Worm (Caenorhabditis elegans) whole organism, late embryonic: ENCODE data around the gene K09E9.4.

Source experiments
- C08G9.2 ChIP-seq: sonication (generic microtip); optimal IDR thresholded peaks from 2 replicates; lab custom pipeline; 2016; ENCODE audit warnings: mild to moderate bottlenecking, missing genetic modification characterization, moderate library complexity, missing compliant biosample characterization
- K02D7.2 ChIP-seq: sonication (generic microtip); optimal IDR thresholded peaks from 2 replicates; lab custom pipeline; 2017; ENCODE audit warnings: mild to moderate bottlenecking, missing genetic modification characterization, missing compliant biosample characterization
- T23F11.4 ChIP-seq: fragments of 200-800 bp; sonication (Bioruptor generic); optimal IDR thresholded peaks from 2 replicates; lab custom pipeline; 2018; ENCODE audit warnings: mild to moderate bottlenecking, missing genetic modification characterization, missing compliant biosample characterization
- Y22D7AL.16 ChIP-seq: sonication (generic microtip); optimal IDR thresholded peaks from 2 replicates; lab custom pipeline; 2016; ENCODE audit warnings: missing genetic modification characterization, missing compliant biosample characterization
- ahr-1 ChIP-seq: sonication (generic microtip); optimal IDR thresholded peaks from 2 replicates; lab custom pipeline; 2016; ENCODE audit warnings: missing genetic modification characterization, missing compliant biosample characterization
- ama-1 ChIP-seq: fragments of 150-350 bp; optimal IDR thresholded peaks from 2 replicates; lab custom pipeline; 2014
- ceh-18 ChIP-seq: sonication (generic microtip); optimal IDR thresholded peaks from 2 replicates; lab custom pipeline; 2016; ENCODE audit warnings: missing genetic modification characterization, missing compliant biosample characterization
- ceh-2 ChIP-seq: sonication (generic microtip); optimal IDR thresholded peaks from 2 replicates; lab custom pipeline; 2016; ENCODE audit warnings: missing genotype, missing genetic modification characterization, missing compliant biosample characterization
- ceh-22 ChIP-seq: sonication (generic microtip); optimal IDR thresholded peaks from 2 replicates; lab custom pipeline; 2017; ENCODE audit warnings: missing biosample characterization, missing genetic modification characterization
- ceh-30 ChIP-seq: fragments of 150-350 bp; optimal IDR thresholded peaks from 2 replicates; lab custom pipeline; 2014; ENCODE audit warnings: missing biosample characterization, missing genetic modification characterization
- ceh-31 ChIP-seq: sonication (generic microtip); optimal IDR thresholded peaks from 2 replicates; lab custom pipeline; 2016; ENCODE audit warnings: missing genetic modification characterization, missing compliant biosample characterization
- ceh-6 ChIP-seq: fragments of 200-800 bp; sonication (Bioruptor generic); optimal IDR thresholded peaks from 2 replicates; lab custom pipeline; 2018; ENCODE audit warnings: mild to moderate bottlenecking, missing genetic modification characterization, missing compliant biosample characterization
- ceh-9 ChIP-seq: sonication (generic microtip); optimal IDR thresholded peaks from 2 replicates; lab custom pipeline; 2016; ENCODE audit warnings: mild to moderate bottlenecking, missing genetic modification characterization, inconsistent platforms, missing compliant biosample characterization
- che-1 ChIP-seq: sonication (generic microtip); optimal IDR thresholded peaks from 2 replicates; lab custom pipeline; 2016; ENCODE audit warnings: mild to moderate bottlenecking, missing genetic modification characterization, missing compliant biosample characterization
- dmd-4 ChIP-seq: sonication (generic microtip); optimal IDR thresholded peaks from 2 replicates; lab custom pipeline; 2016; ENCODE audit warnings: borderline replicate concordance, missing genetic modification characterization, missing compliant biosample characterization
- elt-2 ChIP-seq: sonication (generic microtip); optimal IDR thresholded peaks from 2 replicates; lab custom pipeline; 2016; ENCODE audit warnings: missing genetic modification reagents, missing genetic modification characterization, missing compliant biosample characterization
- ets-4 ChIP-seq: sonication (generic microtip); optimal IDR thresholded peaks from 2 replicates; lab custom pipeline; 2016; ENCODE audit warnings: missing genetic modification characterization, missing compliant biosample characterization
- eyg-1 ChIP-seq: sonication (generic microtip); optimal IDR thresholded peaks from 2 replicates; lab custom pipeline; 2016; ENCODE audit warnings: missing genotype, missing genetic modification characterization, missing compliant biosample characterization
- fax-1 ChIP-seq: sonication (generic microtip); optimal IDR thresholded peaks from 2 replicates; lab custom pipeline; 2016; ENCODE audit warnings: missing genotype, missing genetic modification characterization, missing compliant biosample characterization
- gmeb-2 ChIP-seq: sonication (generic microtip); optimal IDR thresholded peaks from 2 replicates; lab custom pipeline; 2016; ENCODE audit warnings: missing genetic modification characterization, inconsistent platforms, missing compliant biosample characterization
- hlh-15 ChIP-seq: sonication (generic microtip); optimal IDR thresholded peaks from 2 replicates; lab custom pipeline; 2016; ENCODE audit warnings: missing genetic modification characterization, missing compliant biosample characterization
- hlh-6 ChIP-seq: sonication (generic microtip); optimal IDR thresholded peaks from 2 replicates; lab custom pipeline; 2016; ENCODE audit warnings: missing genotype, missing genetic modification characterization, missing compliant biosample characterization
- nfya-1 ChIP-seq: sonication (generic microtip); optimal IDR thresholded peaks from 2 replicates; lab custom pipeline; 2017; ENCODE audit warnings: missing genetic modification characterization, mild to moderate bottlenecking, missing compliant biosample characterization, antibody characterized with exemption, moderate library complexity
- nhr-232 ChIP-seq: sonication (generic microtip); optimal IDR thresholded peaks from 2 replicates; lab custom pipeline; 2016; ENCODE audit warnings: missing genetic modification characterization, missing compliant biosample characterization
- npax-4 ChIP-seq: sonication (generic microtip); optimal IDR thresholded peaks from 2 replicates; lab custom pipeline; 2016; ENCODE audit warnings: missing genetic modification characterization, missing compliant biosample characterization
- odd-2 ChIP-seq: sonication (generic microtip); optimal IDR thresholded peaks from 2 replicates; lab custom pipeline; 2017; ENCODE audit warnings: antibody characterized with exemption, mild to moderate bottlenecking, missing genetic modification characterization, missing compliant biosample characterization
- pag-3 ChIP-seq: sonication (generic microtip); optimal IDR thresholded peaks from 2 replicates; lab custom pipeline; 2016; ENCODE audit warnings: missing compliant biosample characterization, missing genetic modification characterization, borderline replicate concordance
- pat-9 ChIP-seq: fragments of 200-800 bp; sonication (Bioruptor generic); optimal IDR thresholded peaks from 2 replicates; lab custom pipeline; 2018; ENCODE audit warnings: mild to moderate bottlenecking, missing genetic modification characterization, moderate library complexity, missing compliant biosample characterization
- pros-1 ChIP-seq: fragments of 150-350 bp; optimal IDR thresholded peaks from 2 replicates; lab custom pipeline; 2014; ENCODE audit warnings: missing biosample characterization, missing genetic modification reagents, missing genetic modification characterization
- ref-2 ChIP-seq: sonication (generic microtip); optimal IDR thresholded peaks from 2 replicates; lab custom pipeline; 2016; ENCODE audit warnings: missing genetic modification characterization, missing compliant biosample characterization
- sox-2 ChIP-seq: fragments of 200-800 bp; sonication (Bioruptor generic); IDR thresholded peaks from 2 replicates; pipeline ENCODE4 v1.3.6; 2022; ENCODE audit warnings: missing genetic modification reagents, missing genetic modification characterization, missing compliant biosample characterization
- syd-9 ChIP-seq: sonication (generic microtip); optimal IDR thresholded peaks from 2 replicates; lab custom pipeline; 2016; ENCODE audit warnings: mild to moderate bottlenecking, missing genetic modification characterization, moderate library complexity, missing compliant biosample characterization
- unc-42 ChIP-seq: sonication (generic microtip); optimal IDR thresholded peaks from 2 replicates; lab custom pipeline; 2016; ENCODE audit warnings: missing genotype, missing genetic modification characterization, missing compliant biosample characterization

The K09E9.4 gene

DNA sequence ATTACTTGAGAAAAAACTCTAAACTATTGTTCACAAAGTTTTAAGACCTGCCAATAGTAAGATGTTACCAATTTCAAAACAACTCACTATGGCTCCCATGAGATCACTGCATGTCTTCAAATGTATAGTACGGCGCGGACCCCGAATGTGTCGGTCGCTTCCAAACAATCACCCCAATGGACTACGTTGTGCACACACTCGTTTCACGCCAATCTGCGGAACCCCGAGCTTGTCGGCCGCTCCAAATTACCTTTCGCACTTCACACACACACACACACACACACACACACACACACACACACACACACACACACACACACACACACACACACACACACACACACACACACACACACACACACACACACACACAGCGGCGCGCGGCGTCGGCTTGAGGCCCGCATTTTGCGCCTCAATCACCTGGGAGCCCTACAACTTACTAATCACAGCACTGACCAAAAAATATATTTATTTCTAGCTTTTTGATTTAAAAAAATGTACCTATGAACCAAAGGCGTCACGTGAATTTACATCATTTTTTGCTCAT is 37.9 kb upstream of the K09E9.4 start:
- TF ChIP-seq ceh-6 (GFP tag; lab: Kevin White, UChicago) (peak; percentile 37), pat-9 (tag; lab: Kevin White, UChicago) (peak; percentile 4), gmeb-2 (peak; percentile 36), ets-4 (no peak), elt-2 (tag; lab: Kevin White, UChicago) (no peak)
- TF ChIP-seq, all 69 proteins: peak for 3

DNA sequence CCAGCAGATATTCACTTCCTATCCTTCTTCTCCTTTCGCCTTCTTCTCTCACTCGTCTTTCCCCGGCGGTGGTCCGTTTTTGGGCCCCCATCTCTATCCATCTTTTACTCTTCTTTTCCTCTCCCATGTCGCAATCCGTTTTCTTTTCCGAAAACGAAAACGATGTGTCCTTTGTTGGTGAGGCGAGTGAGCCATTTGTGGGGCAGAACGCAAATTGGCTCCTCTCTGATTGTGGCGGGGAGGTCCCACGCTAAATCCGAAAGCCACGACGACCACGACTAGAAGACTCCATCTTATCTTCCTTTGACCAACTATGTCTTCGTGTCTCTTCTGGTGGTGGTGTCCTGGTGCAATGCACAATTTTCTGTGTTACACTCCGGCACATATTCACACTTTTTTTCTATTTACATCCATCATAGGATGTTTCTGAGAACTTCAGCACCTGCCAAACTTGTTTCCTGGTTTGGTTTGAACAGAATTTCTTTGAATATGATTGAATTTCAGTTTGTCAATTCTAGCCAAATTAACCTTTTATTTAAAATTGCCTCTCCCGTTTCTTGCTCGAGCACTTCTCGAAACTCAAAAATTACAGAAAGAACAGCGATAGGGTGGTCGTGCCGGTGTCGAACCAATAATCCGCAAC is 36.0 kb upstream of the K09E9.4 start, which contains the start of gene pcdr-1:
Gene pcdr-1, plus strand, starts transcription at position 593 of the 643 bp plus-strand sequence.
- TF ChIP-seq che-1 (tag; lab: Kevin White, UChicago) (no peak), ref-2 (tag; lab: Kevin White, UChicago) (peak; percentile 7), ceh-31 (tag; lab: Kevin White, UChicago) (peak; percentile 17), unc-42 (tag; lab: Kevin White, UChicago) (peak; percentile 24)

DNA sequence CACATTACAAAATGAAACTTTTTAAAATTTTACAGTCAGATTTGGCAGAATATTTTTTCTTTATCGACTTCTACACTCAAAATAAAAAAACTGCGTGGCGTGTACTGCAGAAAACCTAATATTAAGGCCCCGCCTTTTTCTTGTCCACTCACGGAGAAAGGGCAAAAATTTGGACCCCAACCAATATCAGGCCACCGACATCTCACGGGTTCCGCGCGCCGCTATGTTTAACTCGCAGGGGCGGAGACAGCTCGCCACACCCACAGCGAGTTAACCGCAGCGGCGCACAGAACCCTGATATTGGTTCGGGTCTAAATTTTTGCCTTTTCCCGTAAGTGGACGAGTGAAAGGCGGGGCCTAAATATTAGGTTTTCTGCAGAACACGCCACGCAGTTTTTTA is 33.5 kb upstream of the K09E9.4 start:
- TF ChIP-seq ceh-30 (tag; lab: Kevin White, UChicago) (no peak), elt-2 (tag; lab: Kevin White, UChicago) (no peak), fax-1 (tag; lab: Kevin White, UChicago) (no peak), T23F11.4 (GFP tag; lab: Kevin White, UChicago) (no peak), Y22D7AL.16 (no peak), dmd-4 (tag; lab: Kevin White, UChicago) (no peak), K02D7.2 (tag; lab: Kevin White, UChicago) (no peak), ceh-18 (tag; lab: Kevin White, UChicago) (no peak), ahr-1 (tag; lab: Kevin White, UChicago) (no peak), eyg-1 (tag; lab: Kevin White, UChicago) (no peak), nfya-1 (tag; lab: Kevin White, UChicago) (no peak), ceh-22 (tag; lab: Kevin White, UChicago) (no peak), ceh-9 (tag; lab: Kevin White, UChicago) (no peak), npax-4 (tag; lab: Kevin White, UChicago) (no peak), odd-2 (no peak), C08G9.2 (tag; lab: Kevin White, UChicago) (no peak), syd-9 (tag; lab: Kevin White, UChicago) (no peak), hlh-15 (no peak), pag-3 (no peak)

DNA sequence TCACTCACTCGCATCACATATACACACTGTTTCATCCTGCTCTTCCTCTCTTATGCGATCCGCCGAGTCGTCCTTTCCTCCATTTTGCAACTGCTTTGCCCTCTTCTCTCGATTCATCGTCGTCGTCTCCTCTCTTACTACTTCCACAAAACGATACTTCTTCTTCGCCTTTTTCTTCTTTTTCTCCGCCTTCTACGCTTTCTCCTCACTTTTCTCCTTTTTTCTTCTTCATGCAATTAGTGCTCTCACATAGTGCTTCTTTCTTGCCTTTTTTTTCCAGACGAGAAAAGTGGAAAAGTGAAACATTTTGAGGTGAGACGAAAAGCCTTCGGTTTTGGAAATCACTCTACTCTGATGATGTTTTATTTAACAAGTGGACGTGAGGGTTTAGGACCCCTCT is 29.3 kb upstream of the K09E9.4 start:
- TF ChIP-seq ceh-31 (tag; lab: Kevin White, UChicago) (peak; percentile 20), ets-4 (no peak), hlh-6 (tag; lab: Kevin White, UChicago) (no peak), K02D7.2 (tag; lab: Kevin White, UChicago) (no peak), eyg-1 (tag; lab: Kevin White, UChicago) (no peak), ceh-6 (GFP tag; lab: Kevin White, UChicago) (no peak), ama-1 (lab: Kevin White, UChicago) (no peak), nfya-1 (tag; lab: Kevin White, UChicago) (peak; percentile 25), ceh-22 (tag; lab: Kevin White, UChicago) (no peak), nhr-232 (tag; lab: Kevin White, UChicago) (no peak), unc-42 (tag; lab: Kevin White, UChicago) (peak; percentile 50), sox-2 (GFP tag; lab: Robert Waterston, UW) (no peak), ceh-2 (tag; lab: Kevin White, UChicago) (no peak), pros-1 (tag; lab: Kevin White, UChicago) (no peak), dmd-4 (tag; lab: Kevin White, UChicago) (no peak)
